Worm (Caenorhabditis elegans) whole organism, late embryonic: ENCODE results near the gene M110.8.

ENCODE experiments used
- ama-1 ChIP-seq: fragments of 150-350 bp; optimal IDR thresholded peaks from 2 replicates; lab custom pipeline; 2014
- ceh-2 ChIP-seq: sonication (generic microtip); optimal IDR thresholded peaks from 2 replicates; lab custom pipeline; 2016; ENCODE audit warnings: missing genotype, missing genetic modification characterization, missing compliant biosample characterization
- elt-2 ChIP-seq: sonication (generic microtip); optimal IDR thresholded peaks from 2 replicates; lab custom pipeline; 2016; ENCODE audit warnings: missing genetic modification reagents, missing genetic modification characterization, missing compliant biosample characterization
- eyg-1 ChIP-seq: sonication (generic microtip); optimal IDR thresholded peaks from 2 replicates; lab custom pipeline; 2016; ENCODE audit warnings: missing genotype, missing genetic modification characterization, missing compliant biosample characterization
- fkh-6 ChIP-seq: sonication (generic microtip); optimal IDR thresholded peaks from 2 replicates; lab custom pipeline; 2016; ENCODE audit warnings: missing genetic modification characterization, missing compliant biosample characterization
- hlh-15 ChIP-seq: sonication (generic microtip); optimal IDR thresholded peaks from 2 replicates; lab custom pipeline; 2016; ENCODE audit warnings: missing genetic modification characterization, missing compliant biosample characterization
- lim-6 ChIP-seq: sonication (generic microtip); optimal IDR thresholded peaks from 2 replicates; lab custom pipeline; 2016; ENCODE audit warnings: missing genetic modification characterization, missing compliant biosample characterization
- nfya-1 ChIP-seq: sonication (generic microtip); optimal IDR thresholded peaks from 2 replicates; lab custom pipeline; 2017; ENCODE audit warnings: missing genetic modification characterization, mild to moderate bottlenecking, missing compliant biosample characterization, antibody characterized with exemption, moderate library complexity
- nhr-11 ChIP-seq: fragments of 150-350 bp; optimal IDR thresholded peaks from 2 replicates; lab custom pipeline; 2014; ENCODE audit warnings: missing biosample characterization, missing genetic modification characterization
- pha-4 ChIP-seq: fragments of 150-350 bp; optimal IDR thresholded peaks from 2 replicates; lab custom pipeline; 2018; ENCODE audit warnings: missing biosample characterization, missing genetic modification reagents, missing genetic modification characterization

- TF ChIP-seq pha-4 (no peak), fkh-6 (tag; lab: Kevin White, UChicago) (no peak), eyg-1 (no peak), nfya-1 (tag; lab: Kevin White, UChicago) (no peak), hlh-15 (tag; lab: Kevin White, UChicago) (no peak), lim-6 (tag; lab: Kevin White, UChicago) (no peak), ceh-2 (tag; lab: Kevin White, UChicago) (no peak), elt-2 (no peak), ama-1 (lab: Kevin White, UChicago) (no peak), nhr-11 (tag; lab: Kevin White, UChicago) (no peak)
These were observed 40.1 kb downstream of the M110.8 start, which contains the start of gene T05C12.15 for ce11 chrII:8169283-8169682.
